Worm (Caenorhabditis elegans): ENCODE data around the gene T17A3.12.

DNA sequence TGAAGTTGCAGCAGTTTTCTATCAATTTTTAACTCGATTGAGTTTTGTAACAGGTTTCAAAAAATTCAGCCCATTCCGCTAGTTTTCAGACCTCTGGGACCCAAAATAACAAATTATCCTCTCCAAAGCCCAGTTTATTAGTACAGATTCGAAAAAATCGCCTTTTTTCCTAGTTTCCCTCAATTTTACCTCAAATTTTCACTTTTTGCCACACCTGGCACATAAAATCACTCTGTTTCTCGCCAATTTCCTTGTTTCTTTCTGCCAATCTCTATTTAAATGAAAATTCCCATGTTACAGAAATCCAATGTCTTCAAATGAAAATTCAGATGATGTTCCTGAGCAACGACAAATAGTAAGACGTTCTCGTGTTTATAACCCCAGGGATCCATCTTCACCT, 12.9 kb downstream of the T17A3.12 start, which contains the start of gene pals-22:
- TF ChIP-seq nhr-77 (tag; optimal IDR thresholded peaks at IDR 0.05) (no peak), ama-1 (optimal IDR thresholded peaks at IDR 0.05) (no peak), zag-1 (tag; optimal IDR thresholded peaks at IDR 0.05) (no peak), unc-39 (tag; optimal IDR thresholded peaks at IDR 0.05) (no peak), snpc-4 (tag; optimal IDR thresholded peaks at IDR 0.05) (no peak), lsy-2 (tag; optimal IDR thresholded peaks at IDR 0.05) (no peak), aly-2 (tag; optimal IDR thresholded peaks at IDR 0.05) (no peak), ztf-4 (tag; optimal IDR thresholded peaks at IDR 0.05) (no peak), nhr-11 (tag; optimal IDR thresholded peaks at IDR 0.05) (no peak)
